Fruit fly (Drosophila melanogaster): ENCODE results near the gene CG43083.

CG43083 gene

DNA sequence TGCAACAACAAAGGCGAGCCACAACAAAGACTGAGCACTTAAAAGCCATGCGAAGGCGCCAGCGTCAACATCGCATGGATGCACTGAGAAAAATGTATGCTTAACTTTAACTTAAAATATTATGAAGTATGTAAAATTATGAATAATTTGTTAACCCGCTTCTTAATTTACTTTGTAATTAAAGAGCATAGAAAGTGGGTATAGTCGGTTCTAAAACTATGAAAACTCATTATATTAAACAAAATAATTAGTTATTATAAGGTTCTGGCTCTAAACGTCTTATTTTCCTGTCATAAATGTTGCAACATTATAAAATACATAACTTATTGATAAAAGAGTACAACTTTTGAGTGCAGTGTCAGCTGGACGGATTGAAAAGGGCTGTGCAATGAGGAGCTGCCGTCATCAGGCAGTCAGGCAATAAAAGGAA is 6.8 kb upstream of the CG43083 start:
- TF ChIP-seq Clk (GFP tag; optimal IDR thresholded peaks at IDR 0.05) (no peak), Hr96 (GFP tag; optimal IDR thresholded peaks at IDR 0.05) (no peak), cnc (optimal IDR thresholded peaks at IDR 0.05) (no peak), toe (GFP tag; optimal IDR thresholded peaks at IDR 0.05) (no peak), CG11617 (GFP tag; optimal IDR thresholded peaks at IDR 0.05) (no peak), CG14711 (tag; optimal IDR thresholded peaks at IDR 0.05) (no peak), CG33017 (tag; optimal IDR thresholded peaks at IDR 0.05) (no peak), pad (GFP tag; optimal IDR thresholded peaks at IDR 0.05) (no peak), ovo (GFP tag; optimal IDR thresholded peaks at IDR 0.05) (no peak), kay (GFP tag; ENCODE audit: borderline replicate concordance) (no peak), CG7045 (GFP tag; optimal IDR thresholded peaks at IDR 0.05) (no peak), Mnt (GFP tag; optimal IDR thresholded peaks at IDR 0.05) (no peak), CG7101 (tag; optimal IDR thresholded peaks at IDR 0.05) (no peak), Crg-1 (GFP tag; optimal IDR thresholded peaks at IDR 0.05) (no peak)

DNA sequence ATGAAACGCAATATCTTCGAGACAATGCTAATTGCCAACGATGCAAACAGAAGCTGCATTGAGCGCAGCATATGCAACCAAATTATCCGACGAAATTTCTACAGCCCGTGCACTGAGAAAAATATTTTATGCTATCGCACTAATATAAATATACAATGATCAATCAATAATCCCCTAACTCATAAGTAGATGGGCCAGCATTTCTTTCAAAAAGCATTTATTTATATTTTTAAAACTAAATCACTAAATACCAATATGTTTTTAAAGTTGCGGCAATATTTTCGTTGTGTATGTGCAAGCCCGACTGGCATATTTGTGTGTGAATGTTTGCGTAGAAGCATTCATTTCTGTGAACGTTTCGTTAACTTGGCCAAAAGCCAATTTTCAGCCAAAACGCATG is 2.2 kb upstream of the CG43083 start:
- TF ChIP-seq CG12768 (GFP tag; optimal IDR thresholded peaks at IDR 0.05) (no peak), bab1 (GFP tag; optimal IDR thresholded peaks at IDR 0.05) (no peak), CG11617 (GFP tag; optimal IDR thresholded peaks at IDR 0.05) (no peak), Crg-1 (GFP tag; optimal IDR thresholded peaks at IDR 0.05) (no peak), cnc (optimal IDR thresholded peaks at IDR 0.05) (no peak), Clk (GFP tag; optimal IDR thresholded peaks at IDR 0.05) (no peak), CG1620 (GFP tag; optimal IDR thresholded peaks at IDR 0.05) (no peak), CG14711 (tag; optimal IDR thresholded peaks at IDR 0.05) (no peak), Hr96 (GFP tag; optimal IDR thresholded peaks at IDR 0.05) (no peak), kay (GFP tag; ENCODE audit: borderline replicate concordance) (no peak), CG5204 (GFP tag; optimal IDR thresholded peaks at IDR 0.05) (no peak)

DNA sequence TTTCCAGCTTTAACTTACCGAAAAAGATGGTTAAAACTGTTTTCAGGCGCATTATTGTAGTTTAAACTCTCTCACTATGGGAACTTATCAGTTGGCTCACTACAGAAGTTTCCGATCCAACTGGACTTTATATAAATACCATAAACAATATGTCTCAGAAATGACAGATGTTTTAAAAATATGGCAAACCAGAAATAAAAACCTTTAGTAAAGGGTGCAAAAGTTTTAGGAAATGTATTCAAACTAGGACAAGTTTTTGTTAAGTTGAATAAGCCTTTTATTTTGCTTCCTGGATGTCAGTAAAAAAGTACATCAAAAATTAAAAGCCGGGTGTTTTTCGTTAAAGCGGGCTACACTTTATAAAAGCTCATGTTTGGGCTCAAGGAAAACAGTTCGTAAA is 1.2 kb downstream of the CG43083 start, which contains the start of the genes Eig71Ea and Eig71Eb:
Eig71Ea (minus strand) TSS at position 101 of the 400 bp plus-strand sequence.
Eig71Eb (plus strand) TSS at position 376 of the 400 bp plus-strand sequence.
- TF ChIP-seq Crg-1 (GFP tag; optimal IDR thresholded peaks at IDR 0.05) (no peak), pad (GFP tag; optimal IDR thresholded peaks at IDR 0.05) (no peak), CG7101 (tag; optimal IDR thresholded peaks at IDR 0.05) (no peak), CG14711 (tag; optimal IDR thresholded peaks at IDR 0.05) (no peak), CG11617 (GFP tag; optimal IDR thresholded peaks at IDR 0.05) (no peak), CG1620 (GFP tag; optimal IDR thresholded peaks at IDR 0.05) (no peak), tj (GFP tag; optimal IDR thresholded peaks at IDR 0.05) (no peak), Clk (GFP tag; optimal IDR thresholded peaks at IDR 0.05) (no peak), CG33017 (tag; optimal IDR thresholded peaks at IDR 0.05) (no peak), ovo (GFP tag; optimal IDR thresholded peaks at IDR 0.05) (no peak), CG7045 (GFP tag; optimal IDR thresholded peaks at IDR 0.05) (no peak), CG5204 (GFP tag; optimal IDR thresholded peaks at IDR 0.05) (no peak), cnc (optimal IDR thresholded peaks at IDR 0.05) (no peak), toe (GFP tag; optimal IDR thresholded peaks at IDR 0.05) (no peak), kay (GFP tag; ENCODE audit: borderline replicate concordance) (no peak)

DNA sequence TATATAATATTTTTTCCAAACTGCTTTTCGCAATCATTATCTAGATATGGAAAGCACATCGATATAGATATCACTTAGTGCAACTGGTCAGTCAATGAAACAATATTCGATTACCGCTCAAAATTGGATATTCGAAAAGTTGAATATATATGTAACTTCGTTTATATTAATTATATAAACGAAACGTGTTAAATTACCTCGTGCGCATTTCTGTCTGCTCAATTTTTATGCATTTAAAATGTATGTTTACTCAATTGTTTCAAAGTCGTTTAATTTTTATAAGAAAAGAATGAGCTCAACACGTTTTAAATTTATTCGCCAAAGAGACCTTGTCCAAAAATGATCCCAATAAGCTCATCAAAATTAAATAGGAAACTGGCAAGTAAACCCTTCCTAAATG is 2.2 kb downstream of the CG43083 start, which contains the start of gene CG43084:
CG43084 (plus strand) TSS at position 301 of the 400 bp plus-strand sequence.
- TF ChIP-seq ovo (GFP tag; optimal IDR thresholded peaks at IDR 0.05) = no peak
- no peak for TF ChIP-seq Clk (GFP tag; optimal IDR thresholded peaks at IDR 0.05)

DNA sequence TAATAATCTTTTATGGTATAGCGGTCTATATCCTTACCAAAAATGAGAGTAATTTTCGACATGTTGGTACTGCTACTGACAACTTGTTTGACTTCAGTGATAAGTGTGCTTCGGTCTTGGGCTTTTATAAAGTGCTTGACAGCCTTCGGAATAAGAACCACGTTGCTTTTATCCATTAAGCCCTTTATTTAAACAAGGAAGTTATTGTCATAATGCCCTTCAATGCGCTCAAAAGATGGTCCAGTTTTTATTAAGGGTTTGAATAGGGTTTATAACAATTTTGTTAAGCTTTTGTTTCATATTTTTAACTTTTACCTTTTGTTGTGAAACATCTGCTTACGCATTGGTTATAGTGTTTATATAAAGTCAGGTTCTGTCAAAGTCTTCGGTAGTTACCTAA is 3.8 kb downstream of the CG43083 start, which contains the start of the genes Eig71Ec and Eig71Ed:
Eig71Ec (minus strand) TSS at position 101 of the 400 bp plus-strand sequence.
Eig71Ed (plus strand) TSS at position 384 of the 400 bp plus-strand sequence.
- no peak for TF ChIP-seq Mnt (GFP tag; optimal IDR thresholded peaks at IDR 0.05)
- no peak for TF ChIP-seq CG7045 (GFP tag; optimal IDR thresholded peaks at IDR 0.05)
- no peak for TF ChIP-seq CG5204 (GFP tag; optimal IDR thresholded peaks at IDR 0.05)
- no peak for TF ChIP-seq pad (GFP tag; optimal IDR thresholded peaks at IDR 0.05)

DNA sequence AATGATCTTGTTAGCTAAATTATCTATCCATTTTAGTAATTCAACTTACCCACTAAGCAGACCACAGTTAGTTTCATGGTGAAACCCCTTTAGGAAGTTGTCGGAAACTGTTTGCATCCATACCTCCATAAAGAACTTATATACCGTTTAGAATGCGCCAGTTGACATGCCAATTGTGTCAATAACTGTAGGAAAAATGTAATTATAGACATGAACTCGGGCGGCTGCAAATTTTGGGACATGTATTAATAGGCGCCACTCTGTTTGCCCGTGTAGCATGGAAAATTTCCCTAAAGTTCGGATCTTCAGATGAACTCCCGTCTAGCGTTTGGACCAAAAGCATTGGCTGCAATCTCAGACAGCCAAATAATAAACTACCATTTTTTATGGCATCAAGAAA is 7.5 kb downstream of the CG43083 start, which contains the start of gene Eig71Ee:
Eig71Ee (minus strand) TSS at position 101 of the 400 bp plus-strand sequence.
- TF ChIP-seq pad (GFP tag; optimal IDR thresholded peaks at IDR 0.05) = no peak
- no peak for TF ChIP-seq tj (GFP tag; optimal IDR thresholded peaks at IDR 0.05)
- TF ChIP-seq kay (GFP tag; ENCODE audit: borderline replicate concordance) = no peak
- TF ChIP-seq CG11617 (GFP tag; optimal IDR thresholded peaks at IDR 0.05) = no peak
- no peak for TF ChIP-seq CG5204 (GFP tag; optimal IDR thresholded peaks at IDR 0.05)
- TF ChIP-seq CG14711 (tag; optimal IDR thresholded peaks at IDR 0.05) = no peak
- no peak for TF ChIP-seq CG1620 (GFP tag; optimal IDR thresholded peaks at IDR 0.05)

DNA sequence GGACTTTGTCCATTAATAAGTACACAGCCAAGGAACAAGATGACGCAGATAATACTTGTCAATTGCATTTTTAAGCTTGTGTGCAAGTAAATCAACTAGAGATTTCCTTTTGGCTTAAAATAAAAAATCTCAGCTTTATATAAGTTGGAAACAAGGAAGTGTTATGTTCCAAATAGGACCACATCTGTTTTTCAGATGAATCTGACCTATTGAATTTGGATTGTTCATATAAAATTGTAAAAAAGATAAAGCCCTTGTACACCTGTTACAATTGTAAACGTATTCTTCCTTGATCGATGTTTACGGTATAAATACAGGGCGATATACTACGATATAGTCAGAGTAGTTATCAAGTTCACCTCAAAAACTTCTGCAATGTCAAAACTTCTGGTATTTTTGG is 8.9 kb downstream of the CG43083 start, which contains the start of the genes Eig71Ef and Eig71Eg:
Eig71Ef (minus strand) TSS at position 101 of the 400 bp plus-strand sequence.
Eig71Eg (plus strand) TSS at position 339 of the 400 bp plus-strand sequence.
- no peak for TF ChIP-seq pad (GFP tag; optimal IDR thresholded peaks at IDR 0.05)
- TF ChIP-seq Crg-1 (GFP tag; optimal IDR thresholded peaks at IDR 0.05) = no peak
- no peak for TF ChIP-seq cnc (optimal IDR thresholded peaks at IDR 0.05)
- TF ChIP-seq kay (GFP tag; ENCODE audit: borderline replicate concordance) = no peak
- no peak for TF ChIP-seq cic (GFP tag; optimal IDR thresholded peaks at IDR 0.05)
- TF ChIP-seq CG7101 (tag; optimal IDR thresholded peaks at IDR 0.05) = no peak
- TF ChIP-seq CG33017 (tag; optimal IDR thresholded peaks at IDR 0.05) = no peak
- TF ChIP-seq Clk (GFP tag; optimal IDR thresholded peaks at IDR 0.05) = no peak
- no peak for TF ChIP-seq toe (GFP tag; optimal IDR thresholded peaks at IDR 0.05)
- no peak for TF ChIP-seq Hr96 (GFP tag; optimal IDR thresholded peaks at IDR 0.05)
- no peak for TF ChIP-seq bab1 (GFP tag; optimal IDR thresholded peaks at IDR 0.05)
- TF ChIP-seq tj (GFP tag; optimal IDR thresholded peaks at IDR 0.05) = no peak
- no peak for TF ChIP-seq Mnt (GFP tag; optimal IDR thresholded peaks at IDR 0.05)
- TF ChIP-seq CG7045 (GFP tag; optimal IDR thresholded peaks at IDR 0.05) = no peak
- no peak for TF ChIP-seq CG1620 (GFP tag; optimal IDR thresholded peaks at IDR 0.05)
- no peak for TF ChIP-seq CG12768 (GFP tag; optimal IDR thresholded peaks at IDR 0.05)
- no peak for TF ChIP-seq CG14711 (tag; optimal IDR thresholded peaks at IDR 0.05)
- TF ChIP-seq ovo (GFP tag; optimal IDR thresholded peaks at IDR 0.05) = no peak
- TF ChIP-seq CG5204 (GFP tag; optimal IDR thresholded peaks at IDR 0.05) = no peak

All from whole organism, adult.